Worm (Caenorhabditis elegans) whole organism, late embryonic: ENCODE data around the gene adss-1.

ENCODE experiments used
- F13H6.1 ChIP-seq: sonication (generic microtip); optimal IDR thresholded peaks from 2 replicates; lab custom pipeline; 2016; ENCODE audit warnings: missing genetic modification characterization, missing compliant biosample characterization
- pha-4 ChIP-seq: fragments of 150-350 bp; optimal IDR thresholded peaks from 2 replicates; lab custom pipeline; 2018; ENCODE audit warnings: missing biosample characterization, missing genetic modification reagents, missing genetic modification characterization
- ttx-3 ChIP-seq: sonication (generic microtip); optimal IDR thresholded peaks from 2 replicates; lab custom pipeline; 2016; ENCODE audit warnings: missing genetic modification reagents, missing genetic modification characterization, missing compliant biosample characterization

DNA sequence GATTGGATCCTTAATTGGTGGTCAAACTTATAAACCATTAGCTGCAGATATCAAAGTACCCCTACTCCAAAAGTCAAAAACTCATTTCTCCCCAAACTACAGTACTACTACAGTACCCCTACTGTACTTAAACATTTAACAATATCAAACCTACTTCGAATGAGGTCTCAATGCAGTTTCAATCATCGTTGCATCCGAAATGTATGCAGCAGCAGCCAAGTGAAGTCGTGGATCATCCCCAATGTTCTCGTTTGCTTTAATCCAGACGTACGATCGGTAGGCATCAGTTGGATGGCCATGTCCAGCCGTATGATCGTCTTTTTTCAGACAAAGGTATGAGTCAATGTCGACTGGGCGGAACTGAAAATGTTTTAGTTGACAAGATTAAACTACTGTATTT lies 34.3 kb upstream of the adss-1 start:
- TF ChIP-seq F13H6.1 (tag; lab: Kevin White, UChicago) (no peak), pha-4 (tag; lab: Kevin White, UChicago) (no peak), ttx-3 (no peak)
